Fruit fly (Drosophila melanogaster): ENCODE results near the gene Cbp20.

Cbp20 gene

DNA sequence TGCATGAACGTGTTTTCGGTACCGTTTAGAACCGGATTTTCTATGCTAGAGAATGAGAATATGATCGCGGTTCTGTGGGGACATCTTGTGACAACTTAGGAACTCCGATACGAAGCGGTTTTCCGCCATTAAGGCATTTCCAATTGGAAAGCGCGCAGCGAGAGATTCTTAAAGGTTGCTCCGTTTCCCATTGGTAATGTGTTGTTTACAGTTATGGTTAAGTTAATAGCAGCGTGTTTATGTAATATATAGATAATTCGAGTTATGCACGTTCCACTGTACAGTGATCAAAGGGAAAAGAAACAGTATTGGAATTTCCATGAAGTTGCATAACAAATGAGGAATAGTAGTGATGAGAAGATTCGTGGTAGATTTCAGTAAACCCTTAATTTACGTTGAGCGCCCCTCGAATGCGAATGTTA lies 4.5 kb downstream of the Cbp20 start (continued):
- TF ChIP-seq CG6276 (GFP tag; optimal IDR thresholded peaks at IDR 0.05) (peak; percentile 52), CG6854 (GFP tag; optimal IDR thresholded peaks at IDR 0.05) (no peak), dac (GFP tag; optimal IDR thresholded peaks at IDR 0.05) (no peak), svp (GFP tag) (peak; percentile 71), Eip93F (GFP tag; optimal IDR thresholded peaks at IDR 0.05) (no peak), CG4318 (GFP tag; optimal IDR thresholded peaks at IDR 0.05) (no peak), CG6163 (GFP tag; IDR thresholded peaks at IDR 0.05) (0 out of 3 replicates have a peak, but pooled peaks have one; percentile 27), fd85E (GFP tag; optimal IDR thresholded peaks at IDR 0.05) (no peak), CG8119 (GFP tag; IDR thresholded peaks at IDR 0.05) (0 out of 3 replicates have a peak, but pooled peaks have one; percentile 42), Hr39 (GFP tag; optimal IDR thresholded peaks at IDR 0.05) (peak; percentile 27), Sox15 (GFP tag; optimal IDR thresholded peaks at IDR 0.05) (no peak), Sox14 (GFP tag; optimal IDR thresholded peaks at IDR 0.05) (peak; percentile 65), net (GFP tag; optimal IDR thresholded peaks at IDR 0.05) (peak; percentile 2), topi (GFP tag; optimal IDR thresholded peaks at IDR 0.05) (peak; percentile 21), CG6792 (GFP tag; optimal IDR thresholded peaks at IDR 0.05) (peak; percentile 3), vri (GFP tag; optimal IDR thresholded peaks at IDR 0.05) (peak; percentile 15), eg (GFP tag; IDR thresholded peaks at IDR 0.05) (no peak), pdm3 (GFP tag; optimal IDR thresholded peaks at IDR 0.05) (peak; percentile 29), CG8632 (GFP tag; optimal IDR thresholded peaks at IDR 0.05) (no peak)

DNA sequence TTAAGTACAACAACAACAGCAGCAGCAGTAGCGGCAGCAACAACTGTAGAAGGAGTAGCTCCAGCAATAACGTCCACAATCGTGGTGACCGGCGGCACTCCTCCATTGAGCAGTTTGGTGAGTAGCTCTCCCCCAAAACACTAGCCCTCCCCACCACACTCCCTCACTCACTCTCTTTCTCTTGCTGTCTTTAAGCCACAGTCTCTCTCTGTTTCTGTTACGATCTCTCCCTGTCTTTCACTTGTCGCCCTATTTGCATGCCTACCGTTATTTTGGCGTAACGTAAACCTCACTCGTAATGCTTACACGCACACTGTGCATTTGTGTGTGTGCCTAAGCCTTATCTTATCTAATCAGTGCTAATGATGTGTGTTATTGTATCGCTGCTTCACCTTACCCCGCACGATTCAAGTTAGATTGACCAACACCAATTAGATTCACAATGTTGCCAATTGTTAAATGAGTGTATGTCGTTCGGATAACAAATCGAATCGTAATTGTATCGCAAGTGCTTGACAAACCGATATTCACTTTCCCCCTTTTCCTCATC lies 5.6 kb downstream of the Cbp20 start:
- TF ChIP-seq CG11762 (GFP tag; optimal IDR thresholded peaks at IDR 0.05; ENCODE audit: insufficient read depth) (no peak), CG8119 (GFP tag; IDR thresholded peaks at IDR 0.05) (peak; percentile 21; the same call in 1 of the 3 replicates), eg (GFP tag; IDR thresholded peaks at IDR 0.05) (peak; percentile 20; the same call in 1 of the 3 replicates), ss (GFP tag; optimal IDR thresholded peaks at IDR 0.05) (no peak), Eip78C (GFP tag) (peak; percentile 10), CG15336 (GFP tag; IDR thresholded peaks at IDR 0.05) (peak; percentile 28; the same call in 1 of the 2 replicates), vri (GFP tag; optimal IDR thresholded peaks at IDR 0.05) (peak; percentile 51), Hr38 (GFP tag; optimal IDR thresholded peaks at IDR 0.05) (no peak), fkh (GFP tag; optimal IDR thresholded peaks at IDR 0.05) (peak; percentile 8)

DNA sequence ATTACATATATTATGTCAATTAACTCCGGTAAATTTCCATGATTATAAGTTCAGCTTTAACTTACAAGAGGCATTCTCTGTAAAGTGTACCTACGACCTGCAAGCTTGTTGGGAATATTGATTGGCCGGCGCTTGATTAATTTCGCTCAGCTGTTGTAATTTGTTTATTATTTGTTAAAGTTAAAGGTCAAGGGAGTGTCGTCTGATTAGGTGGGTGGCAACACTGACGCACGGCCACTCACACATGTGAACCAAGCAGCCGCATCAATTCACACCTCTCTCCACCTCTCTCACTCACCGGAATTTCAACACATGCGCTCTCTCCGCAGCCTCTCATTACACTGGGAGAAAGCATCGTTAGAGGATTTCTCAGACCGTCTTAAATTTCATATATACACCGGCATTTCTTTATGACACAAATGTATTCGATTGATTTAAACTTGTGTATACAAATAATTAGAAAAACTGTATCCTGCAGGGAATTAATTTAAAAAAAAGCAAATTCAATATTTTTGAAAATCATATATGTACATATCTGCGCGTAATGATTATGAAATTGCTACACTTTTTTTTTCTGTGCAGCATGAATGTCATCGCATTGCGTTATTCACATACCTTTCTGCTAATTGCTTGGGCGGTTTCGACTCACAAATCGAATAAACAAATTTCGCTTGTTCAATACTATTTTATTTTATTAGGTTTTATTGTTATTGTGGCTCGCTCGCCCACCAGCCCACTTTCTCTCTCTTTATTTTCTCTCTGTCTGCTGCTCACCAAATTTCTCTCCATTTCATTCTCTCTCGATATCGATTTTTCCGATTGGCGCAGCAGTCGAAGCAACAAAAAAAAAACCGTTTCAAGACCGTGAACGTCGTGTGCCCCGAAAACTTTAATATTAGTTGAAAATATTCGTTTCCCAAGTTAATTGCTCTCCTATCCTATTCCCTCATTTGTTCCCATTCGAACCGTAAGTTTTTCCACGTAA lies 7.8 kb downstream of the Cbp20 start:
- TF ChIP-seq CG32006 (GFP tag; optimal IDR thresholded peaks at IDR 0.05), result peak; percentile 95
- TF ChIP-seq dsx (GFP tag; optimal IDR thresholded peaks at IDR 0.05; ENCODE audit: poor library complexity, severe bottlenecking), result no peak
- peak; percentile 79 for TF ChIP-seq lz (GFP tag; optimal IDR thresholded peaks at IDR 0.05)
- peak; percentile 82 for TF ChIP-seq cyc (GFP tag; optimal IDR thresholded peaks at IDR 0.05)
- TF ChIP-seq Sox102F (GFP tag; optimal IDR thresholded peaks at IDR 0.05), result no peak
- no peak for TF ChIP-seq fkh (GFP tag; optimal IDR thresholded peaks at IDR 0.05)
- TF ChIP-seq CG10669 (GFP tag; optimal IDR thresholded peaks at IDR 0.05), result no peak
- TF ChIP-seq CG1621 (tag; optimal IDR thresholded peaks at IDR 0.05), result no peak
- peak; percentile 85 for TF ChIP-seq pdm3 (GFP tag; optimal IDR thresholded peaks at IDR 0.05)
- TF ChIP-seq CG11902 (GFP tag; optimal IDR thresholded peaks at IDR 0.05), result peak; percentile 50
- TF ChIP-seq spab (GFP tag; optimal IDR thresholded peaks at IDR 0.05), result no peak
- peak; percentile 65 for TF ChIP-seq CG8632 (GFP tag; optimal IDR thresholded peaks at IDR 0.05)
- TF ChIP-seq Hr4 (GFP tag; optimal IDR thresholded peaks at IDR 0.05), result peak; percentile 92
- no peak for TF ChIP-seq Met (GFP tag; optimal IDR thresholded peaks at IDR 0.05)
- TF ChIP-seq Gug (GFP tag; IDR thresholded peaks at IDR 0.05), result peak; percentile 66
- TF ChIP-seq CG9139 (GFP tag; optimal IDR thresholded peaks at IDR 0.05), result no peak
- peak; percentile 70 for TF ChIP-seq CG11762 (GFP tag; optimal IDR thresholded peaks at IDR 0.05; ENCODE audit: insufficient read depth)
- TF ChIP-seq CG8319 (GFP tag; optimal IDR thresholded peaks at IDR 0.05), result peak; percentile 50
- peak; percentile 79 for TF ChIP-seq CG31627 (GFP tag; optimal IDR thresholded peaks at IDR 0.05)
- TF ChIP-seq CG15336 (GFP tag; IDR thresholded peaks at IDR 0.05), result peak; percentile 85
- no peak for TF ChIP-seq vri (GFP tag; optimal IDR thresholded peaks at IDR 0.05)
- TF ChIP-seq Ets96B (tag; optimal IDR thresholded peaks at IDR 0.05), result peak; percentile 67
- TF ChIP-seq esn (GFP tag; optimal IDR thresholded peaks at IDR 0.05), result peak; percentile 85
- peak; percentile 91 for TF ChIP-seq svp (GFP tag)
- peak; percentile 83 for TF ChIP-seq topi (GFP tag; optimal IDR thresholded peaks at IDR 0.05)
- TF ChIP-seq Smox (GFP tag; optimal IDR thresholded peaks at IDR 0.05), result no peak
- peak; percentile 75 for TF ChIP-seq Hr39 (GFP tag; optimal IDR thresholded peaks at IDR 0.05)
- TF ChIP-seq CG6163 (GFP tag; IDR thresholded peaks at IDR 0.05), result peak; percentile 74
- peak; percentile 66 for TF ChIP-seq CG6792 (GFP tag; optimal IDR thresholded peaks at IDR 0.05)
